Fruit fly (Drosophila melanogaster): ENCODE results near the gene CG4375.

Gene CG4375

DNA sequence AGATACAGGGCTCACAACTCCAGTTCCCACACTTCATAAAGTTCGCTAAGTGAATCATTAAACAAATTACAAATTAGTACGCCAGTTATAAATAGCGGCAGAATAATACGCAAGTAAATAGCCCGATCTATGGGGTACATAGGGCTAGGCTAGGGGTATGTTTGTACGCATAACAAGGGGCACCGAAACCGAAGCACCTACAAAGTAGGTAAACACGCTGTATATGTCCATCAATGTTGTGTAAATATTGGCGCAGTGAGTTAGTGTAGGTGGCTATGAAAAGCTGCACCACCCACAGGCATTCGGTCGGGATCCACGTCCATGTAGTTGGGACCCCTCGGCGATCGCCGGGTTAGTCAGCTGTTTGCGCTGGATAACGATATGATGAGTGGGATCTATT, 45.5 kb upstream of the CG4375 start (continued):
- peak; percentile 86 for TF ChIP-seq CG8924 (tag; optimal IDR thresholded peaks at IDR 0.05)
- TF ChIP-seq fd3F (GFP tag; optimal IDR thresholded peaks at IDR 0.05), result peak; percentile 85
- no peak for TF ChIP-seq mld (GFP tag; IDR thresholded peaks at IDR 0.05; ENCODE audit: partially characterized antibody)
- peak; percentile 94 for TF ChIP-seq CG12659 (GFP tag; optimal IDR thresholded peaks at IDR 0.05)
- peak; percentile 83 for TF ChIP-seq CG13624 (GFP tag; optimal IDR thresholded peaks at IDR 0.05)
- peak; percentile 96 for TF ChIP-seq CG1603 (tag; optimal IDR thresholded peaks at IDR 0.05)
- TF ChIP-seq emc (GFP tag; optimal IDR thresholded peaks at IDR 0.05), result peak; percentile 82
- TF ChIP-seq CG17802 (tag; optimal IDR thresholded peaks at IDR 0.05), result peak; percentile 67
- TF ChIP-seq CG10462 (GFP tag; optimal IDR thresholded peaks at IDR 0.05), result peak; percentile 90
- TF ChIP-seq CG32532 (GFP tag; IDR thresholded peaks at IDR 0.05), result peak; percentile 82
- TF ChIP-seq Mrtf (GFP tag; IDR thresholded peaks at IDR 0.05), result peak; percentile 71; the same call in 1 of the 3 replicates
- TF ChIP-seq NK7.1 (GFP tag; optimal IDR thresholded peaks at IDR 0.05), result peak; percentile 95
- TF ChIP-seq GATAe (GFP tag; conservative IDR thresholded peaks at IDR 0.05), result peak; percentile 47; the same call in 1 of the 2 replicates
- TF ChIP-seq Dad (GFP tag; optimal IDR thresholded peaks at IDR 0.05), result peak; percentile 90
- TF ChIP-seq lov (optimal IDR thresholded peaks at IDR 0.05), result no peak
- TF ChIP-seq lov (GFP tag; IDR thresholded peaks at IDR 0.05), result peak; percentile 94
- TF ChIP-seq CG42726 (GFP tag; IDR thresholded peaks at IDR 0.05; ENCODE audit: partially characterized antibody), result no peak
- no peak for TF ChIP-seq Dll (GFP tag; IDR thresholded peaks at IDR 0.05; ENCODE audit: partially characterized antibody)
- TF ChIP-seq peb (GFP tag; IDR thresholded peaks at IDR 0.05), result peak; percentile 73
- peak; percentile 95 for TF ChIP-seq CG4328 (GFP tag; optimal IDR thresholded peaks at IDR 0.05)
- peak; percentile 96 for TF ChIP-seq CG13123 (GFP tag; optimal IDR thresholded peaks at IDR 0.05)
- TF ChIP-seq CG11504 (tag; optimal IDR thresholded peaks at IDR 0.05), result peak; percentile 81
- TF ChIP-seq vvl (GFP tag; IDR thresholded peaks at IDR 0.05), result peak; percentile 93
- peak; percentile 70 for TF ChIP-seq CG6175 (GFP tag; IDR thresholded peaks at IDR 0.05)
- TF ChIP-seq bsh (GFP tag; optimal IDR thresholded peaks at IDR 0.05), result peak; percentile 30 to 95
- no peak for TF ChIP-seq hkb (optimal IDR thresholded peaks at IDR 0.05)
- peak; percentile 94 for TF ChIP-seq hkb (GFP tag; IDR thresholded peaks at IDR 0.05)
- TF ChIP-seq Gsc (GFP tag; IDR thresholded peaks at IDR 0.05), result no peak
- TF ChIP-seq CG11723 (GFP tag; optimal IDR thresholded peaks at IDR 0.05), result peak; percentile 95
- TF ChIP-seq CG6683 (GFP tag; optimal IDR thresholded peaks at IDR 0.05), result peak; percentile 90
- peak; percentile 90 for TF ChIP-seq CG8359 (GFP tag; optimal IDR thresholded peaks at IDR 0.05; ENCODE audit: borderline replicate concordance)
- peak; percentile 87 for TF ChIP-seq CG15514 (GFP tag; optimal IDR thresholded peaks at IDR 0.05)
- peak; percentile 88 for TF ChIP-seq dmrt11E (tag; optimal IDR thresholded peaks at IDR 0.05)
- peak; percentile 94 for TF ChIP-seq gcm (GFP tag; optimal IDR thresholded peaks at IDR 0.05)
- peak; percentile 76 for TF ChIP-seq lilli (GFP tag; optimal IDR thresholded peaks at IDR 0.05)
- TF ChIP-seq run (tag; optimal IDR thresholded peaks at IDR 0.05), result peak; percentile 88
- TF ChIP-seq CG12071 (GFP tag; optimal IDR thresholded peaks at IDR 0.05), result peak; percentile 97
- TF ChIP-seq dati (GFP tag; IDR thresholded peaks at IDR 0.05), result peak; percentile 81
- peak; percentile 89 for TF ChIP-seq unpg (GFP tag; optimal IDR thresholded peaks at IDR 0.05)
- TF ChIP-seq Dp (GFP tag; optimal IDR thresholded peaks at IDR 0.05), result peak; percentile 3
- peak; percentile 84 for TF ChIP-seq Jarid2 (GFP tag; optimal IDR thresholded peaks at IDR 0.05)
- TF ChIP-seq Antp (GFP tag; optimal IDR thresholded peaks at IDR 0.05), result peak; percentile 90
- peak; percentile 97 for TF ChIP-seq CG11398 (GFP tag; optimal IDR thresholded peaks at IDR 0.05)
- TF ChIP-seq CG13296 (GFP tag; optimal IDR thresholded peaks at IDR 0.05), result peak; percentile 86
- TF ChIP-seq chm (GFP tag; IDR thresholded peaks at IDR 0.05), result peak; percentile 96
- TF ChIP-seq az2 (GFP tag; optimal IDR thresholded peaks at IDR 0.05), result peak; percentile 66
- peak; percentile 81 for TF ChIP-seq z (GFP tag; IDR thresholded peaks at IDR 0.05)
- TF ChIP-seq CG12155 (GFP tag; optimal IDR thresholded peaks at IDR 0.05), result peak; percentile 80
- TF ChIP-seq CG9215 (GFP tag; IDR thresholded peaks at IDR 0.05), result peak; percentile 57
- TF ChIP-seq CTCF (GFP tag; optimal IDR thresholded peaks at IDR 0.05), result peak; percentile 70
- TF ChIP-seq fru (optimal IDR thresholded peaks at IDR 0.05), result no peak
- TF ChIP-seq wek (GFP tag; optimal IDR thresholded peaks at IDR 0.05), result peak; percentile 97

Measured in whole organism, embryonic.